Worm (Caenorhabditis elegans) whole organism, L2 larva: ENCODE results near the gene H14E04.2.

Source experiments
- C34F6.9 ChIP-seq: fragments of 150-350 bp; optimal IDR thresholded peaks from 2 replicates; lab custom pipeline; 2014; ENCODE audit warnings: missing biosample characterization, missing genetic modification characterization
- F13H6.1 ChIP-seq: sonication (generic microtip); optimal IDR thresholded peaks from 2 replicates; lab custom pipeline; 2016; ENCODE audit warnings: missing genetic modification characterization, missing compliant biosample characterization
- R02D3.7 ChIP-seq: fragments of 150-350 bp; optimal IDR thresholded peaks from 2 replicates; lab custom pipeline; 2014; ENCODE audit warnings: missing biosample characterization, missing genetic modification characterization
- ZK546.5 ChIP-seq: sonication (generic microtip); optimal IDR thresholded peaks from 2 replicates; lab custom pipeline; 2017; ENCODE audit warnings: missing biosample characterization, missing genetic modification characterization
- alr-1 ChIP-seq: fragments of 150-350 bp; optimal IDR thresholded peaks from 2 replicates; lab custom pipeline; 2014; ENCODE audit warnings: missing biosample characterization, missing genetic modification characterization
- aly-2 ChIP-seq: fragments of 150-350 bp; optimal IDR thresholded peaks from 2 replicates; lab custom pipeline; 2014; ENCODE audit warnings: missing biosample characterization, missing genetic modification characterization
- ama-1 ChIP-seq: fragments of 150-350 bp; optimal IDR thresholded peaks from 2 replicates; lab custom pipeline; 2018; ENCODE audit warnings: inconsistent platforms
- ceh-82 ChIP-seq: fragments of 150-350 bp; optimal IDR thresholded peaks from 2 replicates; lab custom pipeline; 2014; ENCODE audit warnings: missing biosample characterization, missing genetic modification characterization
- crh-2 ChIP-seq: sonication (generic microtip); optimal IDR thresholded peaks from 2 replicates; lab custom pipeline; 2017; ENCODE audit warnings: missing biosample characterization, missing genetic modification characterization
- dmd-4 ChIP-seq: sonication (generic microtip); optimal IDR thresholded peaks from 2 replicates; lab custom pipeline; 2017; ENCODE audit warnings: missing biosample characterization, missing genetic modification characterization
- egl-27 ChIP-seq: sonication (generic microtip); optimal IDR thresholded peaks from 3 replicates; lab custom pipeline; 2017; ENCODE audit warnings: missing biosample characterization, missing genetic modification reagents, missing genetic modification characterization
- elt-1 ChIP-seq: fragments of 150-350 bp; optimal IDR thresholded peaks from 2 replicates; lab custom pipeline; 2014; ENCODE audit warnings: missing biosample characterization, missing genetic modification characterization
- elt-3 ChIP-seq: sonication (generic microtip); optimal IDR thresholded peaks from 2 replicates; lab custom pipeline; 2017; ENCODE audit warnings: missing biosample characterization, missing genetic modification characterization
- fos-1 ChIP-seq: fragments of 150-350 bp; optimal IDR thresholded peaks from 2 replicates; lab custom pipeline; 2014; ENCODE audit warnings: missing biosample characterization, missing genetic modification characterization
- gmeb-1 ChIP-seq: fragments of 150-350 bp; optimal IDR thresholded peaks from 2 replicates; lab custom pipeline; 2014; ENCODE audit warnings: missing biosample characterization, missing genetic modification characterization
- lin-13 ChIP-seq: fragments of 150-350 bp; optimal IDR thresholded peaks from 2 replicates; lab custom pipeline; 2014; ENCODE audit warnings: missing biosample characterization, missing genetic modification reagents, missing genetic modification characterization
- lin-39 ChIP-seq: fragments of 150-350 bp; optimal IDR thresholded peaks from 2 replicates; lab custom pipeline; 2014; ENCODE audit warnings: missing biosample characterization, missing genetic modification reagents, missing genetic modification characterization
- lsy-2 ChIP-seq, 2 experiments: fragments of 150-350 bp in 1 of 2; sonication (generic microtip) in 1 of 2; optimal IDR thresholded peaks; 2 replicates each; lab custom pipeline; 2014 to 2017; ENCODE audit warnings: missing biosample characterization in 2 of 2, missing genetic modification characterization in 2 of 2
- mbf-1 ChIP-seq: sonication (generic microtip); optimal IDR thresholded peaks from 2 replicates; lab custom pipeline; 2017; ENCODE audit warnings: missing biosample characterization, missing genetic modification characterization
- mdl-1 ChIP-seq, 2 experiments: fragments of 150-350 bp in 1 of 2; sonication (generic microtip) in 1 of 2; optimal IDR thresholded peaks; 2 replicates each; lab custom pipeline; 2017; ENCODE audit warnings: missing biosample characterization in 2 of 2, missing genetic modification characterization in 2 of 2
- nhr-10 ChIP-seq: sonication (generic microtip); optimal IDR thresholded peaks from 2 replicates; lab custom pipeline; 2017; ENCODE audit warnings: missing biosample characterization, missing genetic modification characterization
- nhr-11 ChIP-seq: fragments of 150-350 bp; optimal IDR thresholded peaks from 2 replicates; lab custom pipeline; 2014; ENCODE audit warnings: missing biosample characterization, missing genetic modification characterization
- nhr-129 ChIP-seq: fragments of 150-350 bp; optimal IDR thresholded peaks from 2 replicates; lab custom pipeline; 2014; ENCODE audit warnings: missing biosample characterization, missing genetic modification characterization
- nhr-21 ChIP-seq: fragments of 150-350 bp; optimal IDR thresholded peaks from 2 replicates; lab custom pipeline; 2014; ENCODE audit warnings: missing biosample characterization, missing genetic modification characterization
- nhr-237 ChIP-seq: fragments of 150-350 bp; optimal IDR thresholded peaks from 2 replicates; lab custom pipeline; 2014; ENCODE audit warnings: missing biosample characterization, missing genetic modification characterization
- nhr-25 ChIP-seq: fragments of 150-350 bp; sonication (generic microtip); optimal IDR thresholded peaks from 3 replicates; lab custom pipeline; 2014; ENCODE audit warnings: missing biosample characterization, missing genetic modification characterization
- nhr-77 ChIP-seq: fragments of 150-350 bp; optimal IDR thresholded peaks from 2 replicates; lab custom pipeline; 2014; ENCODE audit warnings: missing biosample characterization, missing genetic modification characterization
- peb-1 ChIP-seq: fragments of 150-350 bp; optimal IDR thresholded peaks from 2 replicates; lab custom pipeline; 2014; ENCODE audit warnings: missing biosample characterization, missing genetic modification characterization
- skn-1 ChIP-seq: sonication (generic microtip); optimal IDR thresholded peaks from 2 replicates; lab custom pipeline; 2017; ENCODE audit warnings: missing biosample characterization, missing genetic modification characterization
- sma-9 ChIP-seq, 2 experiments: fragments of 150-350 bp in 1 of 2; sonication (generic microtip) in 1 of 2; optimal IDR thresholded peaks; 2 replicates each; lab custom pipeline; 2014 to 2016; ENCODE audit warnings: missing genetic modification characterization in 2 of 2, mild to moderate bottlenecking in 1 of 2, missing biosample characterization in 1 of 2, missing compliant biosample characterization in 1 of 2, missing genetic modification reagents in 1 of 2, moderate library complexity in 1 of 2
- snpc-4 ChIP-seq: fragments of 150-350 bp; optimal IDR thresholded peaks from 2 replicates; lab custom pipeline; 2014; ENCODE audit warnings: missing biosample characterization, missing genetic modification characterization
- unc-39 ChIP-seq: fragments of 150-350 bp; optimal IDR thresholded peaks from 2 replicates; lab custom pipeline; 2014; ENCODE audit warnings: missing biosample characterization, missing genetic modification characterization
- unc-55 ChIP-seq: fragments of 150-350 bp; sonication (generic microtip); optimal IDR thresholded peaks from 3 replicates; lab custom pipeline; 2014; ENCODE audit warnings: missing biosample characterization, missing genetic modification reagents, missing genetic modification characterization
- zag-1 ChIP-seq: fragments of 150-350 bp; optimal IDR thresholded peaks from 2 replicates; lab custom pipeline; 2014; ENCODE audit warnings: missing biosample characterization, missing genetic modification characterization
- ztf-1 ChIP-seq: fragments of 200-800 bp; sonication (Bioruptor generic); conservative IDR thresholded peaks from 2 replicates; pipeline ENCODE4 v1.3.6; 2022; ENCODE audit warnings: missing genetic modification characterization, missing compliant biosample characterization
- ztf-11 ChIP-seq: sonication (generic microtip); optimal IDR thresholded peaks from 2 replicates; lab custom pipeline; 2017; ENCODE audit warnings: missing biosample characterization, missing genetic modification characterization

The H14E04.2 gene

DNA sequence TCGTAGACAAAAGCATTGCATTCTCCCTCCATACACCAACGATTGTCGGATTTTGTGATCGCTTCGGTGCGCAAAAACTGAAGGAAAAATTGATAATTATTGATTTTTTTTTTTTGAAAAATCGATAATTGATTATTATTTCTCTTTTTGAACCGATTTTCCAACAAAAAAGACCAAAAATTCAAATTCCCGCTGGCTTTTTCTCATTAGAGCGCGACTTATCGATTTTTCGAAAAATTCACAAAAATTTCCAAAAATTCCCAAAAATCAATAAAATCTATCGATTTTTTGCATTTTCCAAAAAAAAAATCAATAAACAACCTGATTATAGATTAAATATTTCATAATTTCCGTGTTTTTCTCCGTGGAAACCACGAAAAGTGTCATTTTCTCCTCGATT lies 47.4 kb upstream of the H14E04.2 start:
- TF ChIP-seq nhr-10 (tag; lab: Kevin White, UChicago) (no peak), crh-2 (tag; lab: Kevin White, UChicago) (no peak), nhr-237 (no peak), ama-1 (no peak), skn-1 (no peak), alr-1 (tag; lab: Kevin White, UChicago) (no peak), dmd-4 (tag; lab: Kevin White, UChicago) (no peak), sma-9 (GFP tag; optimal IDR thresholded peaks at IDR 0.05; lab: Kevin White, UChicago) (no peak), sma-9 (tag; optimal IDR thresholded peaks at IDR 0.05; lab: Kevin White, UChicago) (no peak)

DNA sequence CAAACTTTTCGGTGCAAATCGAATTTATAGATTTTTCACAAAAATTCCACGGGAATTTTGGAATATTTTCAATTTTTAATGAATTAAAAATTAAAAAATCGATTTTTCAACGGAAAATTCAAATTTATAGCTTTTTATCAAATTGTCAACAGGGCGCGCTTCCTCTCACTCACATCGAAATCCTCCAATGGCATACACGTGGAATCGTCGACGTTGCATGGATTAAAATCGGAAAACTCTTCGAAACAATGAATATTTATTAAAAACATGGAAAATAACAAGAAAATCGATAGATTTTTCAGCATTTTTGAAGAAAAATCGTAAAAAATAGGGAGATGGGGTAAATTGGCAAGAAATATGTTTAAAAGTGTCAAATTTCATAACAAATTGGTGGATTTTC lies 46.7 kb upstream of the H14E04.2 start, which contains the start of gene Y54F10BM.12:
TSS of gene Y54F10BM.12 (minus strand) at position 344 of the 400 bp plus-strand sequence.
- TF ChIP-seq elt-3 (tag; lab: Kevin White, UChicago): no peak
- TF ChIP-seq nhr-10 (tag; lab: Kevin White, UChicago): no peak
- TF ChIP-seq mbf-1: no peak
- no peak for TF ChIP-seq alr-1 (tag; lab: Kevin White, UChicago)

DNA sequence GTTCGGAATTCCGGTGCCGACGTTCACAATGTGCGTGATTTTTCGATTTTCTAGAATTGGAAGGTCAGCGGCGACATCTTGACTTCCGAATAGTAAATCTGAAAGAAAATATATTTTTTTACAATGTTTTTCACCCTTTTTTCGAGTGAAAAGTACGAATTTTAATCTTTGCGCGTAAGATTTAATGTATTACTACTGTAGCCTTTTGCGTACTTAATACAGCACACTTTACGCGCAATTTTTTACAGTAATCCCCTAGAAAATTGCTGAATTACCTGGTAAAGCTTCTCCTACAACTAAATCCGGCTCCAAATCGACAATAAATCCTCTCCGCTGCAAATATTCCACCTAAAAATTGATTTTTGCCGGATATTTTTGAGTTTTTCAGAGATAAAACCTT lies 45.6 kb upstream of the H14E04.2 start:
- no peak for TF ChIP-seq peb-1
- no peak for TF ChIP-seq ztf-1 (GFP tag; lab: Robert Waterston, UW)
- TF ChIP-seq, all 48 proteins: peak for 0

DNA sequence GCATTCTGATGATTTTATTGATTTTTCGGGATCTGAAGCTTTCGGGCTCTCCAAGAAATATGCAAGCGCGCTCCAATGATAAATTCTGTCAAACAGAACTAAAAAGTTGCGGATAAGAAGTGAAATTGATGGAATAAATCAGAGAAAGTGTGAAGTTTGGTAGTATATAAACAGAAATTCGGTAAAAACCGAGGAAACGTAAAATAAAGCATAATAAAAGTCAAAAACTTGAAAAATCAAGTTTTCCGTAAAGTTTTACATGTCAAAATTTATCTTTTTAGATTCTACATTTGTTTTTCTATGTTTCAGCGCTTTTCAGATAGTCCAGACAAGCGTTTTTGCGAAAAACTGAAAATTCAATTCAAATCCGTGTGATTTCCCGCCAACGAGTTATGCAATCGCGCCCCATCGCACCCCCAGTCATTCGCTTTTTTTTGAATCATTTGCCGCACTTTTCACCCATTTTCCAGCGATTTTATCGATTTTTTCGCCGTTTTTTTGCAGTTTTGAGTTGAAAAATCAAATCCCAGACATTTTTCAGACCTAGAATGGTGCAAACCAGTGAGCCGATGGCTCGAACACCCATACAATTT lies 44.9 kb upstream of the H14E04.2 start, which contains the start of the genes Y54F10BM.13 and ppm-1.D:
TSS of gene Y54F10BM.13 (minus strand) at position 51 of the 593 bp plus-strand sequence.
TSS of gene ppm-1.D (plus strand) at position 540 of the 593 bp plus-strand sequence.
- TF ChIP-seq dmd-4 (tag; lab: Kevin White, UChicago) (no peak), gmeb-1 (tag; lab: Kevin White, UChicago) (peak; percentile 87), nhr-11 (tag; lab: Kevin White, UChicago) (no peak), ztf-1 (GFP tag; lab: Robert Waterston, UW) (no peak), lsy-2 (tag; optimal IDR thresholded peaks at IDR 0.05; lab: Kevin White, UChicago) (peak in 1 of 2 experiments; percentile 50), skn-1 (no peak), crh-2 (tag; lab: Kevin White, UChicago) (no peak), sma-9 (GFP tag; optimal IDR thresholded peaks at IDR 0.05; lab: Kevin White, UChicago) (no peak), sma-9 (tag; optimal IDR thresholded peaks at IDR 0.05; lab: Kevin White, UChicago) (no peak), fos-1 (peak; percentile 11), snpc-4 (tag; lab: Kevin White, UChicago) (no peak), lin-13 (GFP tag; lab: Kevin White, UChicago) (peak; percentile 53), C34F6.9 (tag; lab: Kevin White, UChicago) (peak; percentile 8), nhr-10 (tag; lab: Kevin White, UChicago) (no peak), unc-55 (GFP tag; lab: Kevin White, UChicago) (peak; percentile 21), egl-27 (tag; lab: Kevin White, UChicago) (no peak), nhr-25 (tag; lab: Kevin White, UChicago) (no peak), zag-1 (tag; lab: Kevin White, UChicago) (no peak), elt-3 (tag; lab: Kevin White, UChicago) (no peak), mdl-1 (tag; optimal IDR thresholded peaks at IDR 0.05; lab: Kevin White, UChicago) (no peak), ceh-82 (tag; lab: Kevin White, UChicago) (no peak), lin-39 (tag; lab: Kevin White, UChicago) (no peak), nhr-129 (tag; lab: Kevin White, UChicago) (peak; percentile 6), unc-39 (no peak), ZK546.5 (tag; lab: Kevin White, UChicago) (no peak), R02D3.7 (no peak), nhr-237 (no peak), alr-1 (tag; lab: Kevin White, UChicago) (no peak)

DNA sequence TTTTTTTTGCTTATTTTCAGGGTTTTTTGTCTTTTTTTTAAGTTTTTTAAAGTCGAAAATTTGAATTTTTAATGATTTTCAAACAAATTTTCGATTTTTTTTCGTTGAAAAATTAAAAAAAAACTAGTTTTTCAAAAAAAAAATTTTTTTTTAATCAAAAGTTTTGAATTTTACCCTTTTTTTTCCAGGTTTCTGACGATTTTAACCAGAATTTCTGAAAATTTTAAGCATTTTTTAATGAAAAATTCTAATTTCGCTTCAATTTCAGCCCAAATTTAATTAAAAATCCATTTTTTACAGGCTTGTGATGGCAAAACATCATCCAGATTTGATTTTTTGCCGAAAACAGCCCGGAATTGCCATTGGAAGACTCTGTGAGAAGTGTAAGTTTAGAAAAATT lies 32.7 kb upstream of the H14E04.2 start, which contains the start of gene phf-5:
TSS of gene phf-5 (plus strand) at position 301 of the 400 bp plus-strand sequence.
- TF ChIP-seq elt-1 (tag; lab: Kevin White, UChicago): no peak
- TF ChIP-seq nhr-11 (tag; lab: Kevin White, UChicago): no peak
- TF ChIP-seq aly-2 (tag; lab: Kevin White, UChicago): no peak
- TF ChIP-seq R02D3.7: no peak
- no peak for TF ChIP-seq nhr-21 (tag; lab: Kevin White, UChicago)
- TF ChIP-seq unc-55 (GFP tag; lab: Kevin White, UChicago): no peak
- no peak for TF ChIP-seq nhr-77
- no peak for TF ChIP-seq gmeb-1 (tag; lab: Kevin White, UChicago)
- TF ChIP-seq ztf-11: no peak
- no peak for TF ChIP-seq F13H6.1 (tag; lab: Kevin White, UChicago)
- TF ChIP-seq nhr-237: no peak
- no peak for TF ChIP-seq zag-1 (tag; lab: Kevin White, UChicago)
- no peak for TF ChIP-seq ZK546.5 (tag; lab: Kevin White, UChicago)
- no peak for TF ChIP-seq elt-3 (tag; lab: Kevin White, UChicago)
- TF ChIP-seq lin-13 (GFP tag; lab: Kevin White, UChicago): no peak
